Worm (Caenorhabditis elegans) whole organism, late embryonic: ENCODE results near the gene C46E10.8.

ENCODE experiments used
- C38D4.7 ChIP-seq: fragments of 200-800 bp; sonication (Bioruptor generic); optimal IDR thresholded peaks from 2 replicates; lab custom pipeline; 2018; ENCODE audit warnings: mild to moderate bottlenecking, missing genetic modification characterization, moderate library complexity, missing compliant biosample characterization
- F13H6.1 ChIP-seq: sonication (generic microtip); optimal IDR thresholded peaks from 2 replicates; lab custom pipeline; 2016; ENCODE audit warnings: missing genetic modification characterization, missing compliant biosample characterization
- Y22D7AL.16 ChIP-seq: sonication (generic microtip); optimal IDR thresholded peaks from 2 replicates; lab custom pipeline; 2016; ENCODE audit warnings: missing genetic modification characterization, missing compliant biosample characterization
- ahr-1 ChIP-seq: sonication (generic microtip); optimal IDR thresholded peaks from 2 replicates; lab custom pipeline; 2016; ENCODE audit warnings: missing genetic modification characterization, missing compliant biosample characterization
- ama-1 ChIP-seq: fragments of 150-350 bp; optimal IDR thresholded peaks from 2 replicates; lab custom pipeline; 2014
- ceh-14 ChIP-seq: sonication (generic microtip); optimal IDR thresholded peaks from 2 replicates; lab custom pipeline; 2016; ENCODE audit warnings: missing genotype, missing genetic modification characterization, missing compliant biosample characterization
- ceh-18 ChIP-seq: sonication (generic microtip); optimal IDR thresholded peaks from 2 replicates; lab custom pipeline; 2016; ENCODE audit warnings: missing genetic modification characterization, missing compliant biosample characterization
- ceh-22 ChIP-seq: sonication (generic microtip); optimal IDR thresholded peaks from 2 replicates; lab custom pipeline; 2017; ENCODE audit warnings: missing biosample characterization, missing genetic modification characterization
- ceh-30 ChIP-seq: fragments of 150-350 bp; optimal IDR thresholded peaks from 2 replicates; lab custom pipeline; 2014; ENCODE audit warnings: missing biosample characterization, missing genetic modification characterization
- ceh-9 ChIP-seq: sonication (generic microtip); optimal IDR thresholded peaks from 2 replicates; lab custom pipeline; 2016; ENCODE audit warnings: mild to moderate bottlenecking, missing genetic modification characterization, inconsistent platforms, missing compliant biosample characterization
- elt-2 ChIP-seq: sonication (generic microtip); optimal IDR thresholded peaks from 2 replicates; lab custom pipeline; 2016; ENCODE audit warnings: missing genetic modification reagents, missing genetic modification characterization, missing compliant biosample characterization
- elt-4 ChIP-seq: sonication (generic microtip); optimal IDR thresholded peaks from 2 replicates; lab custom pipeline; 2016; ENCODE audit warnings: missing genetic modification characterization, missing compliant biosample characterization
- eyg-1 ChIP-seq: sonication (generic microtip); optimal IDR thresholded peaks from 2 replicates; lab custom pipeline; 2016; ENCODE audit warnings: missing genotype, missing genetic modification characterization, missing compliant biosample characterization
- fax-1 ChIP-seq: sonication (generic microtip); optimal IDR thresholded peaks from 2 replicates; lab custom pipeline; 2016; ENCODE audit warnings: missing genotype, missing genetic modification characterization, missing compliant biosample characterization
- fkh-10 ChIP-seq: fragments of 150-350 bp; optimal IDR thresholded peaks from 2 replicates; lab custom pipeline; 2014; ENCODE audit warnings: missing biosample characterization, missing genetic modification reagents, missing genetic modification characterization
- hlh-13 ChIP-seq: fragments of 200-800 bp; sonication (Bioruptor generic); optimal IDR thresholded peaks from 2 replicates; lab custom pipeline; 2018; ENCODE audit warnings: mild to moderate bottlenecking, missing genetic modification characterization, missing compliant biosample characterization
- hlh-30 ChIP-seq: sonication (generic microtip); optimal IDR thresholded peaks from 2 replicates; lab custom pipeline; 2017; ENCODE audit warnings: antibody characterized with exemption, missing genetic modification characterization, missing compliant biosample characterization; ENCODE audit not compliant: insufficient read depth
- hlh-8 ChIP-seq: sonication (generic microtip); optimal IDR thresholded peaks from 2 replicates; lab custom pipeline; 2016; ENCODE audit warnings: missing genotype, missing genetic modification characterization, missing compliant biosample characterization
- lim-6 ChIP-seq: sonication (generic microtip); optimal IDR thresholded peaks from 2 replicates; lab custom pipeline; 2016; ENCODE audit warnings: missing genetic modification characterization, missing compliant biosample characterization
- madf-2 ChIP-seq: sonication (generic microtip); optimal IDR thresholded peaks from 2 replicates; lab custom pipeline; 2017; ENCODE audit warnings: missing genetic modification characterization, missing compliant biosample characterization
- nfya-1 ChIP-seq: sonication (generic microtip); optimal IDR thresholded peaks from 2 replicates; lab custom pipeline; 2017; ENCODE audit warnings: missing genetic modification characterization, mild to moderate bottlenecking, missing compliant biosample characterization, antibody characterized with exemption, moderate library complexity
- nhr-232 ChIP-seq: sonication (generic microtip); optimal IDR thresholded peaks from 2 replicates; lab custom pipeline; 2016; ENCODE audit warnings: missing genetic modification characterization, missing compliant biosample characterization
- npax-4 ChIP-seq: sonication (generic microtip); optimal IDR thresholded peaks from 2 replicates; lab custom pipeline; 2016; ENCODE audit warnings: missing genetic modification characterization, missing compliant biosample characterization
- pag-3 ChIP-seq: sonication (generic microtip); optimal IDR thresholded peaks from 2 replicates; lab custom pipeline; 2016; ENCODE audit warnings: missing compliant biosample characterization, missing genetic modification characterization, borderline replicate concordance
- pax-1 ChIP-seq: fragments of 150-350 bp; optimal IDR thresholded peaks from 2 replicates; lab custom pipeline; 2014; ENCODE audit warnings: missing biosample characterization, missing genetic modification characterization
- pha-2 ChIP-seq: sonication (generic microtip); optimal IDR thresholded peaks from 2 replicates; lab custom pipeline; 2017; ENCODE audit warnings: mild to moderate bottlenecking, missing genetic modification characterization, missing compliant biosample characterization
- pqm-1 ChIP-seq: sonication (generic microtip); optimal IDR thresholded peaks from 2 replicates; lab custom pipeline; 2016; ENCODE audit warnings: missing genetic modification characterization, missing compliant biosample characterization
- pros-1 ChIP-seq: fragments of 150-350 bp; optimal IDR thresholded peaks from 2 replicates; lab custom pipeline; 2014; ENCODE audit warnings: missing biosample characterization, missing genetic modification reagents, missing genetic modification characterization
- sdc-2 ChIP-seq: sonication (generic microtip); optimal IDR thresholded peaks from 2 replicates; lab custom pipeline; 2016; ENCODE audit warnings: missing genotype, missing genetic modification characterization, missing compliant biosample characterization
- sox-2 ChIP-seq: fragments of 200-800 bp; sonication (Bioruptor generic); IDR thresholded peaks from 2 replicates; pipeline ENCODE4 v1.3.6; 2022; ENCODE audit warnings: missing genetic modification reagents, missing genetic modification characterization, missing compliant biosample characterization
- sox-4 ChIP-seq: sonication (generic microtip); optimal IDR thresholded peaks from 2 replicates; lab custom pipeline; 2017; ENCODE audit warnings: mild to moderate bottlenecking, missing genetic modification characterization, inconsistent platforms, missing compliant biosample characterization
- syd-9 ChIP-seq: sonication (generic microtip); optimal IDR thresholded peaks from 2 replicates; lab custom pipeline; 2016; ENCODE audit warnings: mild to moderate bottlenecking, missing genetic modification characterization, moderate library complexity, missing compliant biosample characterization
- tbx-2 ChIP-seq: sonication (generic microtip); optimal IDR thresholded peaks from 2 replicates; lab custom pipeline; 2016; ENCODE audit warnings: missing genetic modification characterization, missing compliant biosample characterization
- tbx-7 ChIP-seq: sonication (generic microtip); optimal IDR thresholded peaks from 2 replicates; lab custom pipeline; 2016; ENCODE audit warnings: missing genotype, missing genetic modification characterization, missing compliant biosample characterization
- ttx-3 ChIP-seq: sonication (generic microtip); optimal IDR thresholded peaks from 2 replicates; lab custom pipeline; 2016; ENCODE audit warnings: missing genetic modification reagents, missing genetic modification characterization, missing compliant biosample characterization
- unc-42 ChIP-seq: sonication (generic microtip); optimal IDR thresholded peaks from 2 replicates; lab custom pipeline; 2016; ENCODE audit warnings: missing genotype, missing genetic modification characterization, missing compliant biosample characterization
- unc-55 ChIP-seq: sonication (generic microtip); optimal IDR thresholded peaks from 2 replicates; lab custom pipeline; 2017; ENCODE audit warnings: missing biosample characterization, missing genetic modification reagents, missing genetic modification characterization
- unc-86 ChIP-seq: sonication (generic microtip); optimal IDR thresholded peaks from 2 replicates; lab custom pipeline; 2016; ENCODE audit warnings: missing genetic modification characterization, missing compliant biosample characterization
- ztf-16 ChIP-seq: sonication (generic microtip); optimal IDR thresholded peaks from 2 replicates; lab custom pipeline; 2017; ENCODE audit warnings: missing genetic modification characterization, missing compliant biosample characterization

C46E10.8 gene

ce11 chrII:3682770-3683234 lies 45.1 kb downstream of the C46E10.8 start, which contains the start of gene F19B10.1:
Gene F19B10.1 (plus strand): TSS chrII:3683184.
- peak; percentile 14 for TF ChIP-seq unc-42
- peak; percentile 62 for TF ChIP-seq unc-55
- TF ChIP-seq sox-2: no peak
- peak; percentile 94 for TF ChIP-seq hlh-30 (tag; lab: Kevin White, UChicago)
- TF ChIP-seq nfya-1 (tag; lab: Kevin White, UChicago): peak; percentile 39
- TF ChIP-seq ttx-3: no peak
- TF ChIP-seq Y22D7AL.16 (tag; lab: Kevin White, UChicago): no peak
- peak; percentile 11 for TF ChIP-seq ceh-18 (tag; lab: Kevin White, UChicago)
- TF ChIP-seq ama-1: no peak
- TF ChIP-seq syd-9 (tag; lab: Kevin White, UChicago): no peak
- no peak for TF ChIP-seq tbx-2 (tag; lab: Kevin White, UChicago)
- no peak for TF ChIP-seq elt-2 (tag; lab: Kevin White, UChicago)
- no peak for TF ChIP-seq ztf-16 (tag; lab: Kevin White, UChicago)
- TF ChIP-seq fkh-10 (GFP tag; lab: Kevin White, UChicago): no peak
- TF ChIP-seq ceh-22: no peak

- TF ChIP-seq hlh-13 (GFP tag; lab: Kevin White, UChicago) (no peak), ahr-1 (no peak), fax-1 (tag; lab: Kevin White, UChicago) (no peak), pros-1 (tag; lab: Kevin White, UChicago) (no peak), elt-4 (tag; lab: Kevin White, UChicago) (no peak), elt-2 (tag; lab: Kevin White, UChicago) (no peak), hlh-8 (tag; lab: Kevin White, UChicago) (no peak), syd-9 (tag; lab: Kevin White, UChicago) (no peak), ama-1 (no peak)
Measured at ce11 chrII:3681365-3682083, 46.4 kb downstream of the C46E10.8 start, which contains the start of gene F19B10.10. Gene F19B10.10 (minus strand): TSS chrII:3681415.

- TF ChIP-seq ceh-30: no peak
- no peak for TF ChIP-seq sox-2
- TF ChIP-seq sdc-2 (tag; lab: Kevin White, UChicago): no peak
- no peak for TF ChIP-seq lim-6 (tag; lab: Kevin White, UChicago)
- TF ChIP-seq ceh-14 (tag; lab: Kevin White, UChicago): no peak
- no peak for TF ChIP-seq nhr-232 (tag; lab: Kevin White, UChicago)
- TF ChIP-seq pax-1 (tag; lab: Kevin White, UChicago): no peak
- TF ChIP-seq pag-3 (tag; lab: Kevin White, UChicago): no peak
- TF ChIP-seq ttx-3: no peak
- TF ChIP-seq sox-4 (tag; lab: Kevin White, UChicago): no peak
Measured at ce11 chrII:3680366-3680765, 47.5 kb downstream of the C46E10.8 start.

ce11 chrII:3678978-3679377 lies 48.9 kb downstream of the C46E10.8 start:
- TF ChIP-seq eyg-1 (tag; lab: Kevin White, UChicago) (no peak), hlh-30 (tag; lab: Kevin White, UChicago) (no peak), ceh-30 (no peak), syd-9 (tag; lab: Kevin White, UChicago) (no peak), pag-3 (tag; lab: Kevin White, UChicago) (no peak), sox-4 (tag; lab: Kevin White, UChicago) (no peak), ttx-3 (no peak), pqm-1 (no peak), ahr-1 (no peak), nhr-232 (tag; lab: Kevin White, UChicago) (no peak), tbx-7 (tag; lab: Kevin White, UChicago) (no peak), unc-86 (tag; lab: Kevin White, UChicago) (no peak), madf-2 (tag; lab: Kevin White, UChicago) (no peak), npax-4 (tag; lab: Kevin White, UChicago) (no peak), C38D4.7 (GFP tag; lab: Kevin White, UChicago) (no peak), unc-42 (no peak), ceh-9 (tag; lab: Kevin White, UChicago) (no peak), ceh-14 (tag; lab: Kevin White, UChicago) (no peak), F13H6.1 (no peak), pha-2 (tag; lab: Kevin White, UChicago) (no peak)
- TF ChIP-seq, all 69 proteins: peak for 0
